Fruit fly (Drosophila melanogaster) whole organism, prepupa: ENCODE measurements around the gene Mkrn1.

Source experiments
- Blimp-1 ChIP-seq: fragments of 200-800 bp; sonication (Bioruptor generic); optimal IDR thresholded peaks from 3 replicates; lab custom pipeline; 2017; ENCODE audit warnings: missing biosample characterization, missing genetic modification characterization, mild to moderate bottlenecking, moderate library complexity, missing genetic modification reagents
- CG10631 ChIP-seq: fragments of 200-800 bp; sonication (Bioruptor generic); optimal IDR thresholded peaks from 2 replicates; lab custom pipeline; 2016; ENCODE audit warnings: missing biosample characterization, missing genetic modification characterization
- CG11762 ChIP-seq: fragments of 200-800 bp; sonication (Bioruptor generic); optimal IDR thresholded peaks from 3 replicates; lab custom pipeline; 2016; ENCODE audit warnings: missing biosample characterization, missing genetic modification characterization; ENCODE audit not compliant: insufficient read depth
- CG11902 ChIP-seq: fragments of 200-800 bp; sonication (Bioruptor generic); optimal IDR thresholded peaks from 3 replicates; lab custom pipeline; 2016; ENCODE audit warnings: missing biosample characterization, missing genetic modification characterization
- CG15336 ChIP-seq: fragments of 200-800 bp; sonication (Bioruptor generic); IDR thresholded peaks from 2 replicates; pipeline ENCODE4 v1.3.6; 2022; ENCODE audit warnings: missing biosample characterization, missing genetic modification characterization
- CG1621 ChIP-seq: fragments of 200-800 bp; sonication (Bioruptor generic); optimal IDR thresholded peaks from 3 replicates; lab custom pipeline; 2018; ENCODE audit warnings: missing biosample characterization, mild to moderate bottlenecking, missing genetic modification characterization
- CG16779 ChIP-seq: fragments of 200-800 bp; sonication (Bioruptor generic); optimal IDR thresholded peaks from 3 replicates; lab custom pipeline; 2017; ENCODE audit warnings: missing biosample characterization, mild to moderate bottlenecking, missing genetic modification characterization
- CG3032 ChIP-seq: fragments of 200-800 bp; optimal IDR thresholded peaks from 2 replicates; lab custom pipeline; 2019; ENCODE audit warnings: missing biosample characterization, mild to moderate bottlenecking, missing genetic modification characterization, moderate library complexity
- CG32006 ChIP-seq: fragments of 200-800 bp; sonication (Bioruptor generic); optimal IDR thresholded peaks from 3 replicates; lab custom pipeline; 2017; ENCODE audit warnings: missing biosample characterization, mild to moderate bottlenecking, missing genetic modification characterization
- CG34406 ChIP-seq: fragments of 200-800 bp; sonication (Bioruptor generic); optimal IDR thresholded peaks from 3 replicates; lab custom pipeline; 2016; ENCODE audit warnings: missing biosample characterization, missing genetic modification characterization
- CG4318 ChIP-seq: fragments of 200-800 bp; sonication (Bioruptor generic); optimal IDR thresholded peaks from 3 replicates; lab custom pipeline; 2017; ENCODE audit warnings: missing biosample characterization, mild to moderate bottlenecking, missing genetic modification characterization
- CG6276 ChIP-seq: fragments of 200-800 bp; sonication (Bioruptor generic); optimal IDR thresholded peaks from 2 replicates; lab custom pipeline; 2017; ENCODE audit warnings: missing biosample characterization, mild to moderate bottlenecking, missing genetic modification characterization
- CG6792 ChIP-seq: fragments of 200-800 bp; sonication (Bioruptor generic); optimal IDR thresholded peaks from 3 replicates; lab custom pipeline; 2016; ENCODE audit warnings: missing biosample characterization, missing genetic modification characterization
- CG6808 ChIP-seq: fragments of 200-800 bp; sonication (Bioruptor generic); optimal IDR thresholded peaks from 3 replicates; lab custom pipeline; 2017; ENCODE audit warnings: missing biosample characterization, missing genetic modification characterization, mild to moderate bottlenecking, moderate library complexity, missing genetic modification reagents
- CG8119 ChIP-seq: fragments of 200-800 bp; sonication (Bioruptor generic); IDR thresholded peaks from 3 replicates; pipeline ENCODE4 v1.3.6; 2022; ENCODE audit warnings: missing biosample characterization, missing genetic modification characterization
- CG8632 ChIP-seq: fragments of 200-800 bp; sonication (Bioruptor generic); optimal IDR thresholded peaks from 3 replicates; lab custom pipeline; 2016; ENCODE audit warnings: missing biosample characterization, missing genetic modification characterization
- Eip75B ChIP-seq: fragments of 200-800 bp; sonication (Bioruptor generic); optimal IDR thresholded peaks from 3 replicates; lab custom pipeline; 2016; ENCODE audit warnings: missing biosample characterization, missing genetic modification characterization
- Eip78C ChIP-seq: fragments of 200-800 bp; sonication (Bioruptor generic); peaks from one replicate; lab custom pipeline; 2016; ENCODE audit warnings: missing biosample characterization, missing genetic modification characterization
- Eip93F ChIP-seq: fragments of 200-800 bp; sonication (Bioruptor generic); optimal IDR thresholded peaks from 2 replicates; lab custom pipeline; 2016; ENCODE audit warnings: missing biosample characterization, mild to moderate bottlenecking, missing genetic modification characterization
- Ets21C ChIP-seq: fragments of 200-800 bp; sonication (Bioruptor generic); optimal IDR thresholded peaks from 3 replicates; lab custom pipeline; 2016; ENCODE audit warnings: missing biosample characterization, missing genetic modification characterization
- Ets96B ChIP-seq: fragments of 200-800 bp; optimal IDR thresholded peaks from 2 replicates; lab custom pipeline; 2019; ENCODE audit warnings: missing biosample characterization, mild to moderate bottlenecking, missing genetic modification characterization, moderate library complexity
- Hr38 ChIP-seq: sonication (Bioruptor generic); optimal IDR thresholded peaks from 2 replicates; lab custom pipeline; 2016; ENCODE audit warnings: missing biosample characterization, missing genetic modification characterization
- Hr39 ChIP-seq: fragments of 200-800 bp; sonication (Bioruptor generic); optimal IDR thresholded peaks from 2 replicates; lab custom pipeline; 2016; ENCODE audit warnings: missing biosample characterization, missing genetic modification characterization
- Met ChIP-seq: fragments of 200-800 bp; sonication (Bioruptor generic); optimal IDR thresholded peaks from 3 replicates; lab custom pipeline; 2016; ENCODE audit warnings: missing biosample characterization, missing genetic modification characterization
- Smox ChIP-seq: fragments of 200-800 bp; sonication (Bioruptor generic); optimal IDR thresholded peaks from 3 replicates; lab custom pipeline; 2016; ENCODE audit warnings: missing biosample characterization, missing genetic modification characterization
- Sox14 ChIP-seq: fragments of 200-800 bp; sonication (Bioruptor generic); optimal IDR thresholded peaks from 3 replicates; lab custom pipeline; 2016; ENCODE audit warnings: missing biosample characterization, missing genetic modification characterization
- Sox15 ChIP-seq: fragments of 200-800 bp; sonication (Bioruptor generic); optimal IDR thresholded peaks from 3 replicates; lab custom pipeline; 2016; ENCODE audit warnings: missing biosample characterization, missing genetic modification characterization
- eg ChIP-seq: fragments of 200-800 bp; sonication (Bioruptor generic); IDR thresholded peaks from 3 replicates; pipeline ENCODE4 v1.3.6; 2022; ENCODE audit warnings: missing biosample characterization, missing genetic modification characterization
- esn ChIP-seq: fragments of 200-800 bp; sonication (Bioruptor generic); optimal IDR thresholded peaks from 2 replicates; lab custom pipeline; 2016; ENCODE audit warnings: missing biosample characterization, mild to moderate bottlenecking, missing genetic modification characterization, moderate library complexity
- fd59A ChIP-seq: fragments of 200-800 bp; sonication (Bioruptor generic); optimal IDR thresholded peaks from 2 replicates; lab custom pipeline; 2017; ENCODE audit warnings: missing biosample characterization, mild to moderate bottlenecking, missing genetic modification characterization, missing genetic modification reagents
- lz ChIP-seq: fragments of 200-800 bp; sonication (Bioruptor generic); optimal IDR thresholded peaks from 3 replicates; lab custom pipeline; 2016; ENCODE audit warnings: missing biosample characterization, missing genetic modification characterization
- salr ChIP-seq, 2 experiments: fragments of 200-800 bp; sonication (Bioruptor generic); optimal IDR thresholded peaks; 3 replicates each; lab custom pipeline; 2016 to 2018; ENCODE audit warnings: missing biosample characterization in 2 of 2, missing genetic modification characterization in 2 of 2, mild to moderate bottlenecking in 1 of 2
- ss ChIP-seq, 2 experiments: fragments of 200-800 bp; sonication (Bioruptor generic); optimal IDR thresholded peaks; 2 replicates in 1 of 2; 3 replicates in 1 of 2; lab custom pipeline; 2017 to 2018; ENCODE audit warnings: mild to moderate bottlenecking in 2 of 2, missing biosample characterization in 2 of 2, missing genetic modification characterization in 2 of 2, moderate library complexity in 1 of 2
- topi ChIP-seq: fragments of 200-800 bp; sonication (Bioruptor generic); optimal IDR thresholded peaks from 3 replicates; lab custom pipeline; 2016; ENCODE audit warnings: missing biosample characterization, missing genetic modification characterization
- vri ChIP-seq: fragments of 200-800 bp; sonication (Bioruptor generic); optimal IDR thresholded peaks from 3 replicates; lab custom pipeline; 2016; ENCODE audit warnings: missing biosample characterization, mild to moderate bottlenecking, missing genetic modification characterization

The Mkrn1 gene

dm6 chr3L:21509488-21510122, 23.9 kb downstream of the Mkrn1 start (continued):
- no peak for TF ChIP-seq Hr38 (GFP tag; lab: Kevin White, UChicago)
- TF ChIP-seq CG16779 (tag; lab: Kevin White, UChicago) = no peak
- peak; percentile 49 for TF ChIP-seq Sox14 (GFP tag; lab: Kevin White, UChicago)
- TF ChIP-seq Blimp-1 (GFP tag; lab: Kevin White, UChicago) = no peak
- TF ChIP-seq Smox (GFP tag; lab: Kevin White, UChicago) = peak; percentile 64
- no peak; the same call in 2 of the 3 replicates for TF ChIP-seq eg (GFP tag; lab: Robert Waterston, UW)
- no peak for TF ChIP-seq CG1621
- no peak for TF ChIP-seq salr (GFP tag; optimal IDR thresholded peaks at IDR 0.05; lab: Kevin White, UChicago)
- peak; percentile 62 for TF ChIP-seq CG6792 (GFP tag; lab: Kevin White, UChicago)
- peak; percentile 80 for TF ChIP-seq CG32006 (GFP tag; lab: Kevin White, UChicago)
- peak; percentile 34 for TF ChIP-seq CG8632
- peak; percentile 55 for TF ChIP-seq CG10631 (GFP tag; lab: Kevin White, UChicago)
- peak; percentile 27 for TF ChIP-seq Sox15 (GFP tag; lab: Kevin White, UChicago)
- peak; percentile 4 for TF ChIP-seq vri
- peak; percentile 62 for TF ChIP-seq CG3032 (tag; lab: Kevin White, UChicago)
- TF ChIP-seq CG6276 (GFP tag; lab: Kevin White, UChicago) = peak; percentile 64
- peak; percentile 51 for TF ChIP-seq Ets96B (tag; lab: Kevin White, UChicago)
- peak; percentile 52 for TF ChIP-seq CG4318 (GFP tag; lab: Kevin White, UChicago)
- peak; percentile 51 for TF ChIP-seq Ets21C (GFP tag; lab: Kevin White, UChicago)
- TF ChIP-seq Met (GFP tag; lab: Kevin White, UChicago) = peak; percentile 66
- TF ChIP-seq lz (GFP tag; lab: Kevin White, UChicago) = peak; percentile 63
- TF ChIP-seq fd59A (GFP tag; lab: Kevin White, UChicago) = peak; percentile 17
- TF ChIP-seq CG8119 (GFP tag; lab: Robert Waterston, UW) = peak; percentile 53; the same call in 2 of the 3 replicates
- TF ChIP-seq ss (GFP tag; optimal IDR thresholded peaks at IDR 0.05; lab: Kevin White, UChicago) = peak; percentile 0 to 27
- TF ChIP-seq CG11762 = peak; percentile 25
- peak; percentile 73 for TF ChIP-seq esn
- peak; percentile 78 for TF ChIP-seq Eip75B (GFP tag; lab: Kevin White, UChicago)
- peak; percentile 68; the same call in 1 of the 2 replicates for TF ChIP-seq CG15336 (GFP tag; lab: Robert Waterston, UW)
- no peak for TF ChIP-seq CG11902
- TF ChIP-seq Eip93F (GFP tag; lab: Kevin White, UChicago) = no peak
- peak; percentile 53 for TF ChIP-seq CG34406 (GFP tag; lab: Kevin White, UChicago)
- TF ChIP-seq CG6808 (GFP tag; lab: Kevin White, UChicago) = peak; percentile 51
- TF ChIP-seq Hr39 = peak; percentile 69
- TF ChIP-seq, all 60 proteins: peak for 44

- TF ChIP-seq Eip78C (GFP tag; lab: Kevin White, UChicago) (peak; percentile 45), topi (GFP tag; lab: Kevin White, UChicago) (no peak), Smox (GFP tag; lab: Kevin White, UChicago) (no peak)
Measured at dm6 chr3L:21508621-21509020, 24.9 kb downstream of the Mkrn1 start.

DNA sequence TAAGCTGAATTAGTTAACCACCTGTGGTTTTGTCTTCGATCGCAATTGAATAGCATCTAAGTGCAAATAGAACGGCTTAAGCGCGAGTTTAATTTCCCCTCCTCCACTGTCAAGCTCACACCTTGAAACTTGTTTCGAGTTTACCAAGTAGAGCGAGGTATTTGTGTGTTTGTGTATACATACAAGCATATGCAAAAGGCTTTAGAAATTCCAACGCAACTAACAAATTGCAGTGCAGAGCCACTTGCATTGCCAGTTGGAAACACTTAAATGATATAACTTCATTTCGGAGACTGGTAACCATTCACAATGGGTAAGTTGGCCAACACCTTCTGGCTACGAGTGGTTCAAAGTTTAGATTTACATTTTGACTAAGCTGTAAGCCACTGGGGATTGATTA, 25.6 kb downstream of the Mkrn1 start:
- no peak for TF ChIP-seq CG3032 (tag; lab: Kevin White, UChicago)
- no peak for TF ChIP-seq CG8632
